Worm (Caenorhabditis elegans): ENCODE data around the gene T01D3.3.

The T01D3.3 gene

DNA sequence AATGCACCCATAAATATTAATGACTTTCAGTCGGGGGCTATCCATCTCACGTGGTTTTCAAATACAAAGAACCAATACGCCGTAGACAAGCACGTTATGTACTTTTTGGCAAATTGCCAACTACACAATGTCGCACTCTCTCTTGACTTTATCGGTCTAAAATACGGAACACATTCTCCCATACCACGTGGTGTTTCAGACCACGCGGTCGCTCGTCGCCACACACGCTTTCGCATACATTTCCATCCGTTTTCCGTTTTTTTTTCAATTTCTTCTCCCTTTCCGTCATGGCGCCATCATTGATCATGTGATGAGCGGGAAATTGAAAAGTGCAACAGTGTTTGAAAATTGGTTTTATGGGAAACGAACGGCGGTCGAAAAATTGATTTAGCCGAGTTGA is 45.5 kb upstream of the T01D3.3 start (continued):
- TF ChIP-seq ces-1 (GFP tag; optimal IDR thresholded peaks at IDR 0.05) (no peak), mes-2 (tag; optimal IDR thresholded peaks at IDR 0.05; ENCODE audit: poor library complexity, severe bottlenecking) (peak; percentile 62), Y48G9A.11 (GFP tag; IDR thresholded peaks at IDR 0.05) (no peak), set-16 (GFP tag; IDR thresholded peaks at IDR 0.05) (peak; percentile 47; the same call in 1 of the 2 replicates), mxl-2 (GFP tag; conservative IDR thresholded peaks at IDR 0.05) (no peak; the same call in 1 of the 2 replicates), nhr-42 (GFP tag; IDR thresholded peaks at IDR 0.05) (0 out of 2 replicates have a peak, but pooled peaks have one; percentile 59), lin-15B (tag; optimal IDR thresholded peaks at IDR 0.05) (no peak), madf-5 (GFP tag; IDR thresholded peaks at IDR 0.05) (peak in 1 of 2 experiments; percentile 41; a peak in 1 of 4 replicates), daf-16 (GFP tag; optimal IDR thresholded peaks at IDR 0.05) (no peak), daf-16 (tag; optimal IDR thresholded peaks at IDR 0.05) (peak; percentile 73), lsy-2 (tag; optimal IDR thresholded peaks at IDR 0.05) (peak; percentile 64 to 84), hlh-30 (tag; optimal IDR thresholded peaks at IDR 0.05; ENCODE audit: insufficient read depth) (peak; percentile 99), ctbp-1 (GFP tag; IDR thresholded peaks at IDR 0.05) (peak; percentile 71), gei-8 (GFP tag; optimal IDR thresholded peaks at IDR 0.05) (peak; percentile 89), unc-130 (GFP tag; optimal IDR thresholded peaks at IDR 0.05) (no peak), lin-38 (GFP tag; IDR thresholded peaks at IDR 0.05) (peak; percentile 43), ceh-44 (GFP tag; IDR thresholded peaks at IDR 0.05) (no peak), egl-27 (tag; optimal IDR thresholded peaks at IDR 0.05) (peak; percentile 2), F10B5.3 (tag; optimal IDR thresholded peaks at IDR 0.05) (no peak), fos-1 (tag; optimal IDR thresholded peaks at IDR 0.05) (peak; percentile 69), php-3 (GFP tag; IDR thresholded peaks at IDR 0.05) (peak; percentile 83), T26A8.4 (GFP tag; IDR thresholded peaks at IDR 0.05) (peak; percentile 68), unc-62 (GFP tag; optimal IDR thresholded peaks at IDR 0.05 in 1 of 2) (peak in 1 of 2 experiments; percentile 99), unc-62 (tag; optimal IDR thresholded peaks at IDR 0.05) (no peak), vab-7 (GFP tag; IDR thresholded peaks at IDR 0.05) (peak; percentile 63; the same call in 1 of the 2 replicates), nhr-41 (GFP tag; IDR thresholded peaks at IDR 0.05) (no peak), aha-1 (tag) (peak; percentile 100), lin-29 (GFP tag; IDR thresholded peaks at IDR 0.05) (peak; percentile 37; the same call in 1 of the 2 replicates), dve-1 (tag; optimal IDR thresholded peaks at IDR 0.05; ENCODE audit: insufficient read depth) (peak; percentile 95), hmg-1.1 (GFP tag; IDR thresholded peaks at IDR 0.05) (peak; percentile 76), nhr-48 (tag; optimal IDR thresholded peaks at IDR 0.05) (peak; percentile 96), ztf-11 (tag; optimal IDR thresholded peaks at IDR 0.05) (no peak), rbr-2 (tag; optimal IDR thresholded peaks at IDR 0.05) (peak; percentile 38), daf-12 (tag; optimal IDR thresholded peaks at IDR 0.05) (no peak), ceh-32 (tag; optimal IDR thresholded peaks at IDR 0.05; ENCODE audit: poor library complexity) (no peak), daf-19 (GFP tag; conservative IDR thresholded peaks at IDR 0.05) (no peak), dmd-6 (GFP tag; IDR thresholded peaks at IDR 0.05) (peak; percentile 99), snpc-4 (tag; optimal IDR thresholded peaks at IDR 0.05) (no peak), nhr-28 (tag; optimal IDR thresholded peaks at IDR 0.05) (peak; percentile 95), sdz-12 (GFP tag; optimal IDR thresholded peaks at IDR 0.05) (peak; percentile 24), Y5F2A.4 (GFP tag; optimal IDR thresholded peaks at IDR 0.05) (no peak), zip-11 (GFP tag; IDR thresholded peaks at IDR 0.05) (no peak), cey-2 (tag; optimal IDR thresholded peaks at IDR 0.05; ENCODE audit: borderline replicate concordance, insufficient read depth) (peak; percentile 63), saeg-2 (GFP tag; IDR thresholded peaks at IDR 0.05) (peak; percentile 93), ceh-28 (tag; optimal IDR thresholded peaks at IDR 0.05) (no peak), aly-2 (tag; optimal IDR thresholded peaks at IDR 0.05) (no peak), skn-1 (tag; optimal IDR thresholded peaks at IDR 0.05) (no peak), jun-1 (tag; optimal IDR thresholded peaks at IDR 0.05) (peak; percentile 71), D1046.2 (GFP tag; IDR thresholded peaks at IDR 0.05) (peak; percentile 84), F26F4.8 (GFP tag; conservative IDR thresholded peaks at IDR 0.05) (no peak), nhr-6 (tag; optimal IDR thresholded peaks at IDR 0.05) (peak; percentile 75), nhr-77 (tag; optimal IDR thresholded peaks at IDR 0.05) (peak; percentile 81)

All from whole organism, L4 larva.